Fruit fly (Drosophila melanogaster) whole organism, embryonic: Measurements from ENCODE around the gene tj.

ENCODE experiments used
- B-H1 ChIP-seq: fragments of 200-800 bp; sonication (Bioruptor generic); IDR thresholded peaks from 3 replicates; pipeline ENCODE4 v1.3.6; 2022; ENCODE audit warnings: missing biosample characterization, missing genetic modification characterization
- CG10979 ChIP-seq: fragments of 200-800 bp; sonication (Bioruptor generic); optimal IDR thresholded peaks from 2 replicates; lab custom pipeline; 2018; ENCODE audit warnings: missing biosample characterization, mild to moderate bottlenecking, missing genetic modification characterization, moderate library complexity
- CG11085 ChIP-seq: fragments of 200-800 bp; sonication (Bioruptor generic); IDR thresholded peaks from 2 replicates; pipeline ENCODE4 v1.3.6; 2022; ENCODE audit warnings: missing biosample characterization, missing genetic modification characterization
- CG12104 ChIP-seq: fragments of 200-800 bp; sonication (Bioruptor generic); optimal IDR thresholded peaks from 3 replicates; lab custom pipeline; 2016; ENCODE audit warnings: missing biosample characterization, missing genetic modification characterization
- CG1233 ChIP-seq: fragments of 200-800 bp; sonication (Bioruptor generic); optimal IDR thresholded peaks from 4 replicates; lab custom pipeline; 2018; ENCODE audit warnings: missing biosample characterization, mild to moderate bottlenecking, missing genetic modification characterization
- CG12391 ChIP-seq: fragments of 200-800 bp; sonication (Bioruptor generic); optimal IDR thresholded peaks from 3 replicates; lab custom pipeline; 2018; ENCODE audit warnings: missing biosample characterization, mild to moderate bottlenecking, missing genetic modification characterization, moderate library complexity
- CG13775 ChIP-seq: fragments of 200-800 bp; sonication (Bioruptor generic); optimal IDR thresholded peaks from 3 replicates; lab custom pipeline; 2017; ENCODE audit warnings: missing biosample characterization, mild to moderate bottlenecking, missing genetic modification characterization
- CG14710 ChIP-seq: fragments of 200-800 bp; sonication (Bioruptor generic); optimal IDR thresholded peaks from 3 replicates; lab custom pipeline; 2019; ENCODE audit warnings: missing biosample characterization, mild to moderate bottlenecking, missing genetic modification characterization, moderate library complexity
- CG15696 ChIP-seq: fragments of 200-800 bp; sonication (Bioruptor generic); optimal IDR thresholded peaks from 2 replicates; lab custom pipeline; 2019; ENCODE audit warnings: missing biosample characterization, mild to moderate bottlenecking, missing genetic modification characterization, moderate library complexity
- CG1603 ChIP-seq: fragments of 200-800 bp; sonication (Bioruptor generic); optimal IDR thresholded peaks from 2 replicates; lab custom pipeline; 2019; ENCODE audit warnings: missing biosample characterization, mild to moderate bottlenecking, missing genetic modification characterization, moderate library complexity
- CG17186 ChIP-seq: fragments of 200-800 bp; sonication (Bioruptor generic); optimal IDR thresholded peaks from 3 replicates; lab custom pipeline; 2017; ENCODE audit warnings: missing biosample characterization, missing genetic modification reagents, missing genetic modification characterization
- CG17385 ChIP-seq: fragments of 200-800 bp; sonication (Bioruptor generic); optimal IDR thresholded peaks from 3 replicates; lab custom pipeline; 2018; ENCODE audit warnings: missing biosample characterization, mild to moderate bottlenecking, missing genetic modification characterization
- CG2120 ChIP-seq: fragments of 200-800 bp; sonication (Bioruptor generic); optimal IDR thresholded peaks from 3 replicates; lab custom pipeline; 2016; ENCODE audit warnings: missing biosample characterization, missing genetic modification characterization
- CG32532 ChIP-seq: fragments of 200-800 bp; sonication (Bioruptor generic); IDR thresholded peaks from 2 replicates; pipeline ENCODE4 v1.3.6; 2022; ENCODE audit warnings: missing biosample characterization, missing genetic modification characterization
- CG32772 ChIP-seq: fragments of 200-800 bp; sonication (Bioruptor generic); IDR thresholded peaks from 2 replicates; pipeline ENCODE4 v1.3.6; 2022; ENCODE audit warnings: missing biosample characterization, missing genetic modification characterization
- CG3407 ChIP-seq: fragments of 200-800 bp; sonication (Bioruptor generic); optimal IDR thresholded peaks from 2 replicates; lab custom pipeline; 2018; ENCODE audit warnings: missing biosample characterization, mild to moderate bottlenecking, missing genetic modification characterization
- CG4820 ChIP-seq: fragments of 200-800 bp; sonication (Bioruptor generic); optimal IDR thresholded peaks from 3 replicates; lab custom pipeline; 2016; ENCODE audit warnings: missing biosample characterization, missing genetic modification characterization
- CG6791 ChIP-seq: fragments of 200-800 bp; sonication (Bioruptor generic); IDR thresholded peaks from 3 replicates; pipeline ENCODE4 v1.3.6; 2022; ENCODE audit warnings: missing biosample characterization, missing genetic modification characterization; ENCODE audit not compliant: partially characterized antibody
- CG7357 ChIP-seq: fragments of 200-800 bp; sonication (Bioruptor generic); IDR thresholded peaks from 3 replicates; pipeline ENCODE4 v1.3.6; 2022; ENCODE audit warnings: missing biosample characterization, missing genetic modification characterization
- CoRest ChIP-seq: fragments of 200-800 bp; sonication (Bioruptor generic); optimal IDR thresholded peaks from 3 replicates; lab custom pipeline; 2018; ENCODE audit warnings: missing biosample characterization, mild to moderate bottlenecking, missing genetic modification characterization, moderate library complexity
- D19B ChIP-seq: fragments of 200-800 bp; sonication (Bioruptor generic); optimal IDR thresholded peaks from 2 replicates; lab custom pipeline; 2017; ENCODE audit warnings: missing biosample characterization, mild to moderate bottlenecking, missing genetic modification characterization
- Dip3 ChIP-seq: fragments of 200-800 bp; sonication (Bioruptor generic); optimal IDR thresholded peaks from 3 replicates; lab custom pipeline; 2016; ENCODE audit warnings: missing biosample characterization, missing genetic modification characterization
- E2f1 ChIP-seq: fragments of 200-800 bp; sonication (Bioruptor generic); IDR thresholded peaks from 2 replicates; pipeline ENCODE4 v1.3.6; 2022; ENCODE audit warnings: missing biosample characterization, missing genetic modification characterization
- Elba2 ChIP-seq: fragments of 200-800 bp; sonication (Bioruptor generic); optimal IDR thresholded peaks from 3 replicates; lab custom pipeline; 2016; ENCODE audit warnings: missing biosample characterization, missing genetic modification characterization
- Fer3 ChIP-seq: fragments of 200-800 bp; sonication (Bioruptor generic); optimal IDR thresholded peaks from 2 replicates; lab custom pipeline; 2018; ENCODE audit warnings: missing biosample characterization, mild to moderate bottlenecking, missing genetic modification characterization, moderate library complexity
- H2.0 ChIP-seq: fragments of 200-800 bp; sonication (Bioruptor generic); IDR thresholded peaks from 2 replicates; pipeline ENCODE4 v1.3.6; 2022; ENCODE audit warnings: missing biosample characterization, missing genetic modification characterization
- Hand ChIP-seq: fragments of 200-800 bp; sonication (Bioruptor generic); optimal IDR thresholded peaks from 2 replicates; lab custom pipeline; 2017; ENCODE audit warnings: mild to moderate bottlenecking, missing biosample characterization, missing genetic modification reagents, missing genetic modification characterization
- Hr39 ChIP-seq: fragments of >200 bp; optimal IDR thresholded peaks from 2 replicates; lab custom pipeline; 2017
- MESR4 ChIP-seq: fragments of 200-800 bp; sonication (Bioruptor generic); optimal IDR thresholded peaks from 2 replicates; lab custom pipeline; 2018; ENCODE audit warnings: missing biosample characterization, mild to moderate bottlenecking, missing genetic modification characterization, moderate library complexity
- Opbp ChIP-seq: fragments of 200-800 bp; sonication (Bioruptor generic); IDR thresholded peaks from 3 replicates; pipeline ENCODE4 v1.3.6; 2022; ENCODE audit warnings: missing biosample characterization, missing genetic modification characterization; ENCODE audit not compliant: partially characterized antibody
- Rfx ChIP-seq: fragments of 200-800 bp; sonication (Bioruptor generic); IDR thresholded peaks from 2 replicates; pipeline ENCODE4 v1.3.6; 2022; ENCODE audit warnings: missing biosample characterization, missing genetic modification characterization
- Rx ChIP-seq: fragments of 200-800 bp; sonication (Bioruptor generic); IDR thresholded peaks from 2 replicates; pipeline ENCODE4 v1.3.6; 2022; ENCODE audit warnings: missing biosample characterization, missing genetic modification characterization
- Sox102F ChIP-seq: fragments of 200-800 bp; sonication (Bioruptor generic); optimal IDR thresholded peaks from 2 replicates; lab custom pipeline; 2018; ENCODE audit warnings: missing biosample characterization, mild to moderate bottlenecking, missing genetic modification characterization, moderate library complexity
- Trl ChIP-seq, 3 experiments: fragments of >200 bp in 2 of 3; fragments of 200-800 bp in 1 of 3; sonication (Bioruptor generic) in 1 of 3; optimal IDR thresholded peaks; 2 replicates in 1 of 3; 3 replicates in 2 of 3; lab custom pipeline; 2016 to 2017; ENCODE audit warnings: missing biosample characterization in 1 of 3, missing genetic modification characterization in 1 of 3
- al ChIP-seq: fragments of 200-800 bp; sonication (Bioruptor generic); IDR thresholded peaks from 2 replicates; pipeline ENCODE4 v1.3.6; 2022; ENCODE audit warnings: missing biosample characterization, missing genetic modification characterization
- danr ChIP-seq: fragments of 200-800 bp; sonication (Bioruptor generic); IDR thresholded peaks from 2 replicates; pipeline ENCODE4 v1.3.6; 2022; ENCODE audit warnings: missing biosample characterization, missing genetic modification characterization
- dmrt11E ChIP-seq: fragments of 200-800 bp; sonication (Bioruptor generic); optimal IDR thresholded peaks from 3 replicates; lab custom pipeline; 2018; ENCODE audit warnings: missing biosample characterization, mild to moderate bottlenecking, missing genetic modification characterization, moderate library complexity
- ewg ChIP-seq: fragments of 200-800 bp; sonication (Bioruptor generic); optimal IDR thresholded peaks from 3 replicates; lab custom pipeline; 2017; ENCODE audit warnings: mild to moderate bottlenecking, missing biosample characterization, missing genetic modification reagents, missing genetic modification characterization
- eyg ChIP-seq: fragments of 200-800 bp; sonication (Bioruptor generic); optimal IDR thresholded peaks from 3 replicates; lab custom pipeline; 2016; ENCODE audit warnings: missing biosample characterization, missing genetic modification characterization
- ftz-f1 ChIP-seq: fragments of 200-800 bp; sonication (Bioruptor generic); optimal IDR thresholded peaks from 2 replicates; lab custom pipeline; 2016; ENCODE audit warnings: missing biosample characterization, missing genetic modification characterization
- gcm2 ChIP-seq: fragments of 200-800 bp; sonication (Bioruptor generic); optimal IDR thresholded peaks from 2 replicates; lab custom pipeline; 2016; ENCODE audit warnings: missing biosample characterization, missing genetic modification characterization
- insv ChIP-seq, 2 experiments: fragments of 200-800 bp; sonication (Bioruptor generic); optimal IDR thresholded peaks; 3 replicates each; lab custom pipeline; 2016 to 2018; ENCODE audit warnings: missing biosample characterization in 2 of 2, missing genetic modification characterization in 2 of 2
- knrl ChIP-seq: fragments of 200-800 bp; sonication (Bioruptor generic); IDR thresholded peaks from 3 replicates; pipeline ENCODE4 v1.3.6; 2022; ENCODE audit warnings: missing biosample characterization, missing genetic modification characterization; ENCODE audit not compliant: partially characterized antibody
- oc ChIP-seq: fragments of 200-800 bp; sonication (Bioruptor generic); optimal IDR thresholded peaks from 2 replicates; lab custom pipeline; 2018; ENCODE audit warnings: missing biosample characterization, mild to moderate bottlenecking, missing genetic modification characterization, moderate library complexity
- pnt ChIP-seq: fragments of 200-800 bp; sonication (Bioruptor generic); optimal IDR thresholded peaks from 3 replicates; lab custom pipeline; 2016; ENCODE audit warnings: missing biosample characterization, missing genetic modification characterization
- slou ChIP-seq: fragments of 200-800 bp; sonication (Bioruptor generic); optimal IDR thresholded peaks from 3 replicates; lab custom pipeline; 2016; ENCODE audit warnings: missing biosample characterization, missing genetic modification characterization
- unc-4 ChIP-seq: fragments of 200-800 bp; sonication (Bioruptor generic); IDR thresholded peaks from 2 replicates; pipeline ENCODE4 v1.3.6; 2022; ENCODE audit warnings: missing biosample characterization, missing genetic modification characterization; ENCODE audit not compliant: partially characterized antibody
- vfl ChIP-seq: fragments of 200-800 bp; sonication (Bioruptor generic); optimal IDR thresholded peaks from 2 replicates; lab custom pipeline; 2016; ENCODE audit warnings: missing biosample characterization, missing genetic modification characterization

The tj gene

DNA sequence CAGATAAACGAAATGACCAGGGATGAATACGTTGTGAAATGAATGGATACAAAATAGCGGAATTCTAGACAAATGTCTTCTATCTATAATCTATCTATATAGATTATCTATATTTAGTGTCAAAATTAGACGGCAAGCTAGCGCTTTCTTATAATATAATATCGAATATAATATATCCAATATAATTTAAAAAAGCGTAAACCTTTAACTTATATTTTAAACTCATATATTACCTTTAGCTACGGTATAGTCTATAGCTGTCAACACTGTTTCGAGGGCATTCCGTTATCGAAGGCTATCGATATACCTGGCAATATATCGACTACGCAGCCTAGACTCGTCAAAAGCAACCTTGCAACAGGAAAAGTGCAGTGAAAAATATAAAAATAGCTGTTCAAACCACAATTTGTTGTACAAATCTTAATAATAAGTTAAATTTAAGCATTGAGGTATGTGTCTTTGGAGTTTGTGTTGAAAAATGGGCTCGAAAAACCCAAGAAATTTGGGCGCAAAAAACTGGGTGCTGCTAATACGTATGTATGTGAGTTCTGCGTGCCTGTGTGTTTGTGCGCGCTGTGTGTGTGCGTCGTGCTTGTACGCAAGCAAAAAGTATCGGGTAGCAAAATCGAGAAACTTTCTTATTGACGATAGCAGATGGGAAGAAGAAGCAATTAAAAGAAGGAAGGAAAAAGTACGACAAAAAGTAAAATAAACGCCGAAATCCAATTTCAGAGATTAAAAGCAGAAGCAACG lies 29.0 kb downstream of the tj start, which contains the start of the genes swm and Ctu2 (continued):
- TF ChIP-seq CG4820 (GFP tag; lab: Kevin White, UChicago) (peak; percentile 38), Hr39 (lab: Kevin White, UChicago) (no peak), CG1603 (peak; percentile 5), CG32532 (GFP tag; lab: Robert Waterston, UW) (peak; percentile 70), oc (tag; lab: Kevin White, UChicago) (peak; percentile 37), knrl (peak; percentile 69; the same call in 2 of the 3 replicates), CG2120 (GFP tag; lab: Kevin White, UChicago) (peak; percentile 47), CG14710 (tag; lab: Kevin White, UChicago) (peak; percentile 82), danr (0 out of 2 replicates have a peak, but pooled peaks have one; percentile 18), H2.0 (GFP tag; lab: Robert Waterston, UW) (0 out of 2 replicates have a peak, but pooled peaks have one; percentile 27), CG11085 (0 out of 2 replicates have a peak, but pooled peaks have one; percentile 50), vfl (GFP tag; lab: Kevin White, UChicago) (peak; percentile 16), Hand (GFP tag; lab: Kevin White, UChicago) (peak; percentile 52), ewg (GFP tag; lab: Kevin White, UChicago) (no peak), B-H1 (GFP tag; lab: Robert Waterston, UW) (peak; percentile 22; the same call in 2 of the 3 replicates), D19B (peak; percentile 46), E2f1 (peak; percentile 46), Opbp (GFP tag; lab: Robert Waterston, UW) (peak; percentile 34; the same call in 2 of the 3 replicates), Elba2 (GFP tag; lab: Kevin White, UChicago) (peak; percentile 90), CG6791 (GFP tag; lab: Robert Waterston, UW) (peak; percentile 52; the same call in 2 of the 3 replicates), pnt (GFP tag; lab: Kevin White, UChicago) (no peak), Fer3 (tag; lab: Kevin White, UChicago) (peak; percentile 82), CG17186 (GFP tag; lab: Kevin White, UChicago) (peak; percentile 47), CG3407 (GFP tag; lab: Kevin White, UChicago) (peak; percentile 54), CG13775 (GFP tag; lab: Kevin White, UChicago) (peak; percentile 55), CG7357 (GFP tag; lab: Robert Waterston, UW) (0 out of 3 replicates have a peak, but pooled peaks have one; percentile 36), slou (peak; percentile 34), CG15696 (tag; lab: Kevin White, UChicago) (peak; percentile 80), eyg (GFP tag; lab: Kevin White, UChicago) (no peak), Sox102F (GFP tag; lab: Kevin White, UChicago) (no peak), gcm2 (GFP tag; lab: Kevin White, UChicago) (no peak), unc-4 (GFP tag; lab: Robert Waterston, UW) (peak; percentile 67; the same call in 1 of the 2 replicates), CG12391 (tag; lab: Kevin White, UChicago) (peak; percentile 83), CG10979 (peak; percentile 67), CG12104 (peak; percentile 36), CG1233 (GFP tag; lab: Kevin White, UChicago) (peak; percentile 41), CG17385 (GFP tag; lab: Kevin White, UChicago) (peak; percentile 94), CG32772 (GFP tag; lab: Robert Waterston, UW) (peak; percentile 35; the same call in 1 of the 2 replicates), insv (GFP tag; optimal IDR thresholded peaks at IDR 0.05; lab: Kevin White, UChicago) (peak in 1 of 2 experiments; percentile 51), al (peak; percentile 56; the same call in 1 of the 2 replicates), Trl (optimal IDR thresholded peaks at IDR 0.05; lab: Kevin White, UChicago) (no peak), Trl (GFP tag; optimal IDR thresholded peaks at IDR 0.05; lab: Kevin White, UChicago) (no peak), CoRest (peak; percentile 89), ftz-f1 (GFP tag; lab: Kevin White, UChicago) (peak; percentile 92), dmrt11E (tag; lab: Kevin White, UChicago) (peak; percentile 65), Rfx (GFP tag; lab: Robert Waterston, UW) (peak; percentile 76), Rx (GFP tag; lab: Robert Waterston, UW) (peak; percentile 18; the same call in 1 of the 2 replicates), Dip3 (GFP tag; lab: Kevin White, UChicago) (no peak), MESR4 (peak; percentile 96)
